Fruit fly (Drosophila melanogaster): Measurements from ENCODE around the gene CG8188.

Gene CG8188

DNA sequence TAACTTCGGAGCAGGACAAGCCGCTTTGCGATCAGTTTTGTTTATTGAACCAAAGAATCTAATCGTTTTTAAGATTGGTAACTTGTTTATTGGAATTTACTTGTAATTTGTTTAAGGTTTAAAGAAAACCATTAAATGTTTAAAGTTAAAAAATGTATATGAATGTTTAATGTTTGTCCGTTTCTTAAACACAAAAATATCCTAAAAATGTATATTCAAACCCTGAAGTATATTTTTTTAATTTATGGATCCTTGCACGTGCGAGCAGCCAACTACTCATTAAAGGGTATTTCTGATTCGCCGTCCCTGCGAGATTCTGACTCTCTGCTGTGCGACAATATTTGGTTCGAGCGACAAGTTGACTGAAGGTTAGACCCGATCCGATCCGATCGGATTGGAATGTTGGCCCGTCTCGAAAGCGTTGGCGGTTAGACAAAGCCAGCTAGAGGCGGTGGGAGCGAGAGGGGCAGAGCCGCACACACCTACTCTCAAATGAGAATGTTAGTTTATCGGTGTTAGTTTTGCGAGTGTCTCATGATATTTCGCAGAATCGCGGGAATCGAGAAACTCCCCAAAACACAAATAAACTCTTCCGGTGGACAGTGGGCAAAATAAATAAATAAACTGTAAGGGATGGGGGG is 3.8 kb downstream of the CG8188 start (continued):
- TF ChIP-seq Med (GFP tag): peak; percentile 94
- TF ChIP-seq Adf1 (GFP tag; IDR thresholded peaks at IDR 0.05): no peak
- TF ChIP-seq Ada2b (GFP tag; IDR thresholded peaks at IDR 0.05): peak; percentile 62
- peak; percentile 75 for TF ChIP-seq CG16863 (GFP tag; optimal IDR thresholded peaks at IDR 0.05)
- peak; percentile 88 for TF ChIP-seq BtbVII (GFP tag; optimal IDR thresholded peaks at IDR 0.05)
- peak; percentile 91 for TF ChIP-seq CG11504 (tag; optimal IDR thresholded peaks at IDR 0.05)
- peak; percentile 79 for TF ChIP-seq az2 (GFP tag; optimal IDR thresholded peaks at IDR 0.05)
- peak; percentile 80 for TF ChIP-seq CG16815 (GFP tag; optimal IDR thresholded peaks at IDR 0.05)
- TF ChIP-seq E2f2 (GFP tag; IDR thresholded peaks at IDR 0.05): peak; percentile 59; the same call in 1 of the 2 replicates
- peak; percentile 85 for TF ChIP-seq lmd (GFP tag; IDR thresholded peaks at IDR 0.05)
- peak; percentile 55 for TF ChIP-seq NC2α (GFP tag; optimal IDR thresholded peaks at IDR 0.05)
- TF ChIP-seq NK7.1 (GFP tag; optimal IDR thresholded peaks at IDR 0.05): peak; percentile 79
- TF ChIP-seq ind (GFP tag; optimal IDR thresholded peaks at IDR 0.05): peak; percentile 76
- TF ChIP-seq dmrt99B (tag; optimal IDR thresholded peaks at IDR 0.05): peak; percentile 91
- TF ChIP-seq H15 (GFP tag; IDR thresholded peaks at IDR 0.05): peak; percentile 57; the same call in 1 of the 3 replicates
- no peak for TF ChIP-seq Hr39 (optimal IDR thresholded peaks at IDR 0.05)
- TF ChIP-seq Dek (tag; optimal IDR thresholded peaks at IDR 0.05): peak; percentile 83
- peak; percentile 34 for TF ChIP-seq CG31365 (tag; optimal IDR thresholded peaks at IDR 0.05)
- peak; percentile 36 for TF ChIP-seq psq (GFP tag; optimal IDR thresholded peaks at IDR 0.05)
- TF ChIP-seq CG5180 (GFP tag; optimal IDR thresholded peaks at IDR 0.05): peak; percentile 96
- 0 out of 2 replicates have a peak, but pooled peaks have one; percentile 24 for TF ChIP-seq dati (GFP tag; IDR thresholded peaks at IDR 0.05)
- no peak for TF ChIP-seq sc (optimal IDR thresholded peaks at IDR 0.05)
- peak; percentile 59 for TF ChIP-seq sc (GFP tag; optimal IDR thresholded peaks at IDR 0.05)
- TF ChIP-seq CG1233 (GFP tag; optimal IDR thresholded peaks at IDR 0.05): peak; percentile 81
- peak; percentile 81 for TF ChIP-seq CG1647 (GFP tag; optimal IDR thresholded peaks at IDR 0.05)
- TF ChIP-seq otp (GFP tag; IDR thresholded peaks at IDR 0.05): 0 out of 3 replicates have a peak, but pooled peaks have one; percentile 6
- TF ChIP-seq CG10565 (GFP tag; optimal IDR thresholded peaks at IDR 0.05): peak; percentile 9
- peak; percentile 85 for TF ChIP-seq Atf-2 (GFP tag; optimal IDR thresholded peaks at IDR 0.05)
- TF ChIP-seq Deaf1 (tag; optimal IDR thresholded peaks at IDR 0.05): peak; percentile 71
- peak; percentile 65 for TF ChIP-seq CG10366 (GFP tag; IDR thresholded peaks at IDR 0.05)
- peak; percentile 82 for TF ChIP-seq Xbp1 (GFP tag; optimal IDR thresholded peaks at IDR 0.05)
- TF ChIP-seq CG10979 (tag; optimal IDR thresholded peaks at IDR 0.05): peak; percentile 87
- no peak for TF ChIP-seq luna (GFP tag; optimal IDR thresholded peaks at IDR 0.05)
- TF ChIP-seq CG3163 (GFP tag; optimal IDR thresholded peaks at IDR 0.05): peak; percentile 59
- peak; percentile 71 for TF ChIP-seq CG10274 (GFP tag; optimal IDR thresholded peaks at IDR 0.05)
- TF ChIP-seq gro (GFP tag; optimal IDR thresholded peaks at IDR 0.05): peak; percentile 83
- peak; percentile 78 for TF ChIP-seq CG10431 (GFP tag; optimal IDR thresholded peaks at IDR 0.05)
- peak; percentile 72 for TF ChIP-seq CG4730 (GFP tag; IDR thresholded peaks at IDR 0.05)
- TF ChIP-seq nmo (GFP tag; optimal IDR thresholded peaks at IDR 0.05): peak; percentile 93
- TF ChIP-seq gce (GFP tag; IDR thresholded peaks at IDR 0.05): peak; percentile 28; the same call in 1 of the 3 replicates
- peak; percentile 81 for TF ChIP-seq CG15696 (tag; optimal IDR thresholded peaks at IDR 0.05)
- no peak; the same call in 1 of the 2 replicates for TF ChIP-seq ara (GFP tag; IDR thresholded peaks at IDR 0.05)
- TF ChIP-seq run (tag; optimal IDR thresholded peaks at IDR 0.05): peak; percentile 71
- peak; percentile 64; the same call in 2 of the 3 replicates for TF ChIP-seq zfh1 (GFP tag; IDR thresholded peaks at IDR 0.05)
- no peak for TF ChIP-seq pfk (GFP tag; optimal IDR thresholded peaks at IDR 0.05)
- peak; percentile 14 for TF ChIP-seq schlank (tag; optimal IDR thresholded peaks at IDR 0.05)
- no peak for TF ChIP-seq abd-A (tag; optimal IDR thresholded peaks at IDR 0.05)
- peak; percentile 91 for TF ChIP-seq CG10147 (GFP tag; optimal IDR thresholded peaks at IDR 0.05)
- TF ChIP-seq Vsx1 (GFP tag; optimal IDR thresholded peaks at IDR 0.05): peak; percentile 72
- peak; percentile 51 for TF ChIP-seq btn (GFP tag; optimal IDR thresholded peaks at IDR 0.05)
- TF ChIP-seq Lim3 (GFP tag; IDR thresholded peaks at IDR 0.05): no peak
